Worm (Caenorhabditis elegans): ENCODE results near the gene fbxb-78.
A peak's percentile ranks its signal among the peaks of the same experiment; 100 is the strongest.
"Not testable (repeated sequence)": the region's sequence is repeated elsewhere in the genome, so short reads cannot be mapped to it uniquely, and the experiment has no call there.

Gene fbxb-78

DNA sequence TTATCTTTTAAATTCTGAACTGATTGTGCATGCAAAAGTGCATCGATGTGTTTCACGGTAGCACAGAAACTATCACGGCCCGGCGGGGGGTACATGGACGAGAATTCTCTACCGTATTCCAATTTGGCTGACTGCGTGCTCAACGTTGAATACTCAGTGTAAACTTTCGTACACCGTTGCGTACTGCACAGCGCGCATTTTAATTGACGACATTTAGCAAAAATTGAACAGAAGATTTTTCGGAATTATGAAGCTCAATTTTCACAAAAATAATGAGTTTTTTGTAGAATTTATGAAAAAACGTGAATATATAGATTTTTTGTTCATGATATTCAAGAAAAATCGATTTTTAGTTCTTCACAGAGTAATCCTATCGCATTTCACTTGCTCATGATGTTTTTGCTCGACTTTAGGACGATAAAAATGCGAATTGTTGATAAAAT, 11.9 kb upstream of the fbxb-78 start (continued):
- TF ChIP-seq Y95B8A.8 (GFP tag; IDR thresholded peaks at IDR 0.05): peak; percentile 99
- peak; percentile 72 for TF ChIP-seq repo-1 (tag; optimal IDR thresholded peaks at IDR 0.05)
- TF ChIP-seq lin-40 (tag; optimal IDR thresholded peaks at IDR 0.05): peak; percentile 95
- TF ChIP-seq hsf-1 (GFP tag; IDR thresholded peaks at IDR 0.05): peak; percentile 95
- TF ChIP-seq lin-35 (GFP tag; optimal IDR thresholded peaks at IDR 0.05): peak in 1 of 3 experiments; percentile 77
- not testable (repeated sequence) for TF ChIP-seq snpc-4 (GFP tag; optimal IDR thresholded peaks at IDR 0.05)
- TF ChIP-seq snpc-4 (tag; optimal IDR thresholded peaks at IDR 0.05): peak in 2 of 4 experiments; percentile 74 to 78
- TF ChIP-seq hmg-20 (GFP tag; IDR thresholded peaks at IDR 0.05): peak; percentile 97
- TF ChIP-seq hmg-1.2 (GFP tag; IDR thresholded peaks at IDR 0.05): peak; percentile 100
- peak; percentile 99 for TF ChIP-seq ztf-28 (GFP tag; IDR thresholded peaks at IDR 0.05)
- TF ChIP-seq madf-6 (GFP tag; IDR thresholded peaks at IDR 0.05): peak; percentile 89
- TF ChIP-seq gei-17 (GFP tag; optimal IDR thresholded peaks at IDR 0.05): peak; percentile 73
- TF ChIP-seq bed-1 (GFP tag; IDR thresholded peaks at IDR 0.05): peak; percentile 100
- peak; percentile 75 for TF ChIP-seq K12H6.12 (tag; optimal IDR thresholded peaks at IDR 0.05)
- peak; percentile 91 for TF ChIP-seq attf-3 (GFP tag; conservative IDR thresholded peaks at IDR 0.05)
- peak; percentile 99 for TF ChIP-seq rcor-1 (GFP tag; IDR thresholded peaks at IDR 0.05)
- TF ChIP-seq ekl-4 (GFP tag; IDR thresholded peaks at IDR 0.05): peak; percentile 99
- peak; percentile 95 for TF ChIP-seq B0019.2 (GFP tag; conservative IDR thresholded peaks at IDR 0.05)
- TF ChIP-seq Y53G8AR.9 (GFP tag; conservative IDR thresholded peaks at IDR 0.05): peak; percentile 100
- peak; percentile 100 for TF ChIP-seq dox-1 (GFP tag; IDR thresholded peaks at IDR 0.05)
- peak; percentile 94 for TF ChIP-seq ztf-26 (tag; optimal IDR thresholded peaks at IDR 0.05)
- peak in 1 of 2 experiments; percentile 27 for TF ChIP-seq rec-8 (tag; optimal IDR thresholded peaks at IDR 0.05)
- TF ChIP-seq ztf-18 (tag; optimal IDR thresholded peaks at IDR 0.05): peak; percentile 83
- peak; percentile 100 for TF ChIP-seq let-526 (GFP tag; IDR thresholded peaks at IDR 0.05)
- TF ChIP-seq die-1 (tag; optimal IDR thresholded peaks at IDR 0.05): peak; percentile 6
- TF ChIP-seq attf-5 (GFP tag; optimal IDR thresholded peaks at IDR 0.05): peak; percentile 90
- peak; percentile 69 for TF ChIP-seq nhr-90 (tag; optimal IDR thresholded peaks at IDR 0.05)
- peak; percentile 97 for TF ChIP-seq F33H1.4 (GFP tag; IDR thresholded peaks at IDR 0.05)
- TF ChIP-seq aptf-2 (GFP tag; conservative IDR thresholded peaks at IDR 0.05): peak; percentile 98
- peak; percentile 100 for TF ChIP-seq mcd-1 (GFP tag; IDR thresholded peaks at IDR 0.05)
- TF ChIP-seq ceh-100 (GFP tag; IDR thresholded peaks at IDR 0.05): peak; percentile 95
- peak; percentile 79 for TF ChIP-seq lin-54 (GFP tag; optimal IDR thresholded peaks at IDR 0.05)
- TF ChIP-seq T07F8.4 (tag; optimal IDR thresholded peaks at IDR 0.05): peak; percentile 39
- peak; percentile 80 for TF ChIP-seq atf-7 (tag; optimal IDR thresholded peaks at IDR 0.05)
- TF ChIP-seq egl-18 (GFP tag; IDR thresholded peaks at IDR 0.05): peak; percentile 100
- peak; percentile 52 for TF ChIP-seq athp-1 (tag; optimal IDR thresholded peaks at IDR 0.05)
- peak; percentile 98 for TF ChIP-seq nfya-2 (GFP tag; IDR thresholded peaks at IDR 0.05)
- peak; percentile 99 for TF ChIP-seq nfyb-1 (GFP tag; IDR thresholded peaks at IDR 0.05)
- TF ChIP-seq madf-3 (GFP tag; IDR thresholded peaks at IDR 0.05): peak; percentile 98
- TF ChIP-seq B0336.3 (GFP tag; IDR thresholded peaks at IDR 0.05): peak; percentile 92
- peak; percentile 24 to 95 for TF ChIP-seq let-607 (tag; optimal IDR thresholded peaks at IDR 0.05)
- peak; percentile 67 for TF ChIP-seq chd-7 (tag; optimal IDR thresholded peaks at IDR 0.05)
- peak; percentile 49 for TF ChIP-seq ZK185.1 (tag; optimal IDR thresholded peaks at IDR 0.05; ENCODE audit: poor library complexity, severe bottlenecking)
- TF ChIP-seq lag-1 (GFP tag; IDR thresholded peaks at IDR 0.05): peak; percentile 100
- peak; percentile 62 for TF ChIP-seq ztf-3 (GFP tag; optimal IDR thresholded peaks at IDR 0.05)
- TF ChIP-seq nhr-120 (GFP tag; IDR thresholded peaks at IDR 0.05): peak; percentile 100
- peak; percentile 12 for TF ChIP-seq mel-28 (tag; optimal IDR thresholded peaks at IDR 0.05; ENCODE audit: borderline replicate concordance)
- TF ChIP-seq C06A6.2 (GFP tag; conservative IDR thresholded peaks at IDR 0.05): peak; percentile 99

Measured in whole organism, young adult.